Fruit fly (Drosophila melanogaster) whole organism, prepupa: ENCODE measurements around the gene CG12010.
A peak's percentile ranks its signal among the peaks of the same experiment; 100 is the strongest.

Experiments
- Blimp-1 ChIP-seq: fragments of 200-800 bp; sonication (Bioruptor generic); optimal IDR thresholded peaks from 3 replicates; lab custom pipeline; 2017; ENCODE audit warnings: missing biosample characterization, missing genetic modification characterization, mild to moderate bottlenecking, moderate library complexity, missing genetic modification reagents
- CG10669 ChIP-seq: fragments of 200-800 bp; sonication (Bioruptor generic); optimal IDR thresholded peaks from 3 replicates; lab custom pipeline; 2018; ENCODE audit warnings: missing biosample characterization, mild to moderate bottlenecking, missing genetic modification characterization, moderate library complexity
- CG11294 ChIP-seq: fragments of 200-800 bp; sonication (Bioruptor generic); IDR thresholded peaks from 2 replicates; pipeline ENCODE4 v1.3.6; 2022; ENCODE audit warnings: missing biosample characterization, missing genetic modification characterization
- CG11902 ChIP-seq: fragments of 200-800 bp; sonication (Bioruptor generic); optimal IDR thresholded peaks from 3 replicates; lab custom pipeline; 2016; ENCODE audit warnings: missing biosample characterization, missing genetic modification characterization
- CG1621 ChIP-seq: fragments of 200-800 bp; sonication (Bioruptor generic); optimal IDR thresholded peaks from 3 replicates; lab custom pipeline; 2018; ENCODE audit warnings: missing biosample characterization, mild to moderate bottlenecking, missing genetic modification characterization
- CG3032 ChIP-seq: fragments of 200-800 bp; optimal IDR thresholded peaks from 2 replicates; lab custom pipeline; 2019; ENCODE audit warnings: missing biosample characterization, mild to moderate bottlenecking, missing genetic modification characterization, moderate library complexity
- CG32006 ChIP-seq: fragments of 200-800 bp; sonication (Bioruptor generic); optimal IDR thresholded peaks from 3 replicates; lab custom pipeline; 2017; ENCODE audit warnings: missing biosample characterization, mild to moderate bottlenecking, missing genetic modification characterization
- CG34406 ChIP-seq: fragments of 200-800 bp; sonication (Bioruptor generic); optimal IDR thresholded peaks from 3 replicates; lab custom pipeline; 2016; ENCODE audit warnings: missing biosample characterization, missing genetic modification characterization
- CG3919 ChIP-seq: fragments of 200-800 bp; sonication (Bioruptor generic); optimal IDR thresholded peaks from 3 replicates; lab custom pipeline; 2016; ENCODE audit warnings: missing biosample characterization, missing genetic modification characterization
- CG4318 ChIP-seq: fragments of 200-800 bp; sonication (Bioruptor generic); optimal IDR thresholded peaks from 3 replicates; lab custom pipeline; 2017; ENCODE audit warnings: missing biosample characterization, mild to moderate bottlenecking, missing genetic modification characterization
- CG6163 ChIP-seq: fragments of 200-800 bp; sonication (Bioruptor generic); IDR thresholded peaks from 3 replicates; pipeline ENCODE4 v1.3.6; 2022; ENCODE audit warnings: missing biosample characterization, missing genetic modification characterization
- CG6276 ChIP-seq: fragments of 200-800 bp; sonication (Bioruptor generic); optimal IDR thresholded peaks from 2 replicates; lab custom pipeline; 2017; ENCODE audit warnings: missing biosample characterization, mild to moderate bottlenecking, missing genetic modification characterization
- CG6808 ChIP-seq: fragments of 200-800 bp; sonication (Bioruptor generic); optimal IDR thresholded peaks from 3 replicates; lab custom pipeline; 2017; ENCODE audit warnings: missing biosample characterization, missing genetic modification characterization, mild to moderate bottlenecking, moderate library complexity, missing genetic modification reagents
- CG6854 ChIP-seq: fragments of 200-800 bp; sonication (Bioruptor generic); optimal IDR thresholded peaks from 2 replicates; lab custom pipeline; 2017; ENCODE audit warnings: missing biosample characterization, mild to moderate bottlenecking, missing genetic modification characterization
- CG7368 ChIP-seq: fragments of 200-800 bp; sonication (Bioruptor generic); optimal IDR thresholded peaks from 3 replicates; lab custom pipeline; 2016; ENCODE audit warnings: missing biosample characterization, missing genetic modification characterization
- CG8119 ChIP-seq: fragments of 200-800 bp; sonication (Bioruptor generic); IDR thresholded peaks from 3 replicates; pipeline ENCODE4 v1.3.6; 2022; ENCODE audit warnings: missing biosample characterization, missing genetic modification characterization
- CG8319 ChIP-seq: fragments of 200-800 bp; sonication (Bioruptor generic); optimal IDR thresholded peaks from 3 replicates; lab custom pipeline; 2016; ENCODE audit warnings: missing biosample characterization, missing genetic modification characterization
- CG8632 ChIP-seq: fragments of 200-800 bp; sonication (Bioruptor generic); optimal IDR thresholded peaks from 3 replicates; lab custom pipeline; 2016; ENCODE audit warnings: missing biosample characterization, missing genetic modification characterization
- Eip75B ChIP-seq: fragments of 200-800 bp; sonication (Bioruptor generic); optimal IDR thresholded peaks from 3 replicates; lab custom pipeline; 2016; ENCODE audit warnings: missing biosample characterization, missing genetic modification characterization
- Eip78C ChIP-seq: fragments of 200-800 bp; sonication (Bioruptor generic); peaks from one replicate; lab custom pipeline; 2016; ENCODE audit warnings: missing biosample characterization, missing genetic modification characterization
- Eip93F ChIP-seq: fragments of 200-800 bp; sonication (Bioruptor generic); optimal IDR thresholded peaks from 2 replicates; lab custom pipeline; 2016; ENCODE audit warnings: missing biosample characterization, mild to moderate bottlenecking, missing genetic modification characterization
- Ets21C ChIP-seq: fragments of 200-800 bp; sonication (Bioruptor generic); optimal IDR thresholded peaks from 3 replicates; lab custom pipeline; 2016; ENCODE audit warnings: missing biosample characterization, missing genetic modification characterization
- Hr39 ChIP-seq: fragments of 200-800 bp; sonication (Bioruptor generic); optimal IDR thresholded peaks from 2 replicates; lab custom pipeline; 2016; ENCODE audit warnings: missing biosample characterization, missing genetic modification characterization
- Hr4 ChIP-seq: fragments of 200-800 bp; sonication (Bioruptor generic); optimal IDR thresholded peaks from 3 replicates; lab custom pipeline; 2016; ENCODE audit warnings: missing biosample characterization, missing genetic modification characterization
- OdsH ChIP-seq: fragments of 200-800 bp; sonication (Bioruptor generic); optimal IDR thresholded peaks from 3 replicates; lab custom pipeline; 2016; ENCODE audit warnings: missing biosample characterization, missing genetic modification characterization
- Smox ChIP-seq: fragments of 200-800 bp; sonication (Bioruptor generic); optimal IDR thresholded peaks from 3 replicates; lab custom pipeline; 2016; ENCODE audit warnings: missing biosample characterization, missing genetic modification characterization
- Sox102F ChIP-seq: fragments of 200-800 bp; sonication (Bioruptor generic); optimal IDR thresholded peaks from 2 replicates; lab custom pipeline; 2016; ENCODE audit warnings: missing biosample characterization, mild to moderate bottlenecking, missing genetic modification characterization
- Sox14 ChIP-seq: fragments of 200-800 bp; sonication (Bioruptor generic); optimal IDR thresholded peaks from 3 replicates; lab custom pipeline; 2016; ENCODE audit warnings: missing biosample characterization, missing genetic modification characterization
- Sox15 ChIP-seq: fragments of 200-800 bp; sonication (Bioruptor generic); optimal IDR thresholded peaks from 3 replicates; lab custom pipeline; 2016; ENCODE audit warnings: missing biosample characterization, missing genetic modification characterization
- achi ChIP-seq: fragments of 200-800 bp; sonication (Bioruptor generic); optimal IDR thresholded peaks from 3 replicates; lab custom pipeline; 2016; ENCODE audit warnings: missing biosample characterization, missing genetic modification characterization
- cyc ChIP-seq: fragments of 200-800 bp; sonication (Bioruptor generic); optimal IDR thresholded peaks from 3 replicates; lab custom pipeline; 2016; ENCODE audit warnings: missing biosample characterization, missing genetic modification characterization
- dac ChIP-seq: fragments of 200-800 bp; sonication (Bioruptor generic); optimal IDR thresholded peaks from 2 replicates; lab custom pipeline; 2017; ENCODE audit warnings: missing biosample characterization, mild to moderate bottlenecking, missing genetic modification characterization
- dsx ChIP-seq: fragments of 200-800 bp; optimal IDR thresholded peaks from 3 replicates; lab custom pipeline; 2019; ENCODE audit warnings: missing biosample characterization, mild to moderate bottlenecking, missing genetic modification characterization, moderate library complexity; ENCODE audit not compliant: poor library complexity, severe bottlenecking
- eg ChIP-seq: fragments of 200-800 bp; sonication (Bioruptor generic); IDR thresholded peaks from 3 replicates; pipeline ENCODE4 v1.3.6; 2022; ENCODE audit warnings: missing biosample characterization, missing genetic modification characterization
- esn ChIP-seq: fragments of 200-800 bp; sonication (Bioruptor generic); optimal IDR thresholded peaks from 2 replicates; lab custom pipeline; 2016; ENCODE audit warnings: missing biosample characterization, mild to moderate bottlenecking, missing genetic modification characterization, moderate library complexity
- fkh ChIP-seq: fragments of 200-800 bp; sonication (Bioruptor generic); optimal IDR thresholded peaks from 3 replicates; lab custom pipeline; 2017; ENCODE audit warnings: missing biosample characterization, mild to moderate bottlenecking, missing genetic modification characterization, moderate library complexity
- lz ChIP-seq: fragments of 200-800 bp; sonication (Bioruptor generic); optimal IDR thresholded peaks from 3 replicates; lab custom pipeline; 2016; ENCODE audit warnings: missing biosample characterization, missing genetic modification characterization
- net ChIP-seq: fragments of 200-800 bp; sonication (Bioruptor generic); optimal IDR thresholded peaks from 3 replicates; lab custom pipeline; 2016; ENCODE audit warnings: missing biosample characterization, missing genetic modification characterization
- pdm3 ChIP-seq: fragments of 200-800 bp; sonication (Bioruptor generic); optimal IDR thresholded peaks from 3 replicates; lab custom pipeline; 2016; ENCODE audit warnings: missing biosample characterization, missing genetic modification characterization
- spab ChIP-seq: fragments of 200-800 bp; sonication (Bioruptor generic); optimal IDR thresholded peaks from 2 replicates; lab custom pipeline; 2017; ENCODE audit warnings: missing biosample characterization, mild to moderate bottlenecking, missing genetic modification characterization, missing genetic modification reagents
- svp ChIP-seq: fragments of 200-800 bp; sonication (Bioruptor generic); peaks from one replicate; lab custom pipeline; 2016; ENCODE audit warnings: missing biosample characterization, missing genetic modification characterization
- topi ChIP-seq: fragments of 200-800 bp; sonication (Bioruptor generic); optimal IDR thresholded peaks from 3 replicates; lab custom pipeline; 2016; ENCODE audit warnings: missing biosample characterization, missing genetic modification characterization
- vri ChIP-seq: fragments of 200-800 bp; sonication (Bioruptor generic); optimal IDR thresholded peaks from 3 replicates; lab custom pipeline; 2016; ENCODE audit warnings: missing biosample characterization, mild to moderate bottlenecking, missing genetic modification characterization

The CG12010 gene

DNA sequence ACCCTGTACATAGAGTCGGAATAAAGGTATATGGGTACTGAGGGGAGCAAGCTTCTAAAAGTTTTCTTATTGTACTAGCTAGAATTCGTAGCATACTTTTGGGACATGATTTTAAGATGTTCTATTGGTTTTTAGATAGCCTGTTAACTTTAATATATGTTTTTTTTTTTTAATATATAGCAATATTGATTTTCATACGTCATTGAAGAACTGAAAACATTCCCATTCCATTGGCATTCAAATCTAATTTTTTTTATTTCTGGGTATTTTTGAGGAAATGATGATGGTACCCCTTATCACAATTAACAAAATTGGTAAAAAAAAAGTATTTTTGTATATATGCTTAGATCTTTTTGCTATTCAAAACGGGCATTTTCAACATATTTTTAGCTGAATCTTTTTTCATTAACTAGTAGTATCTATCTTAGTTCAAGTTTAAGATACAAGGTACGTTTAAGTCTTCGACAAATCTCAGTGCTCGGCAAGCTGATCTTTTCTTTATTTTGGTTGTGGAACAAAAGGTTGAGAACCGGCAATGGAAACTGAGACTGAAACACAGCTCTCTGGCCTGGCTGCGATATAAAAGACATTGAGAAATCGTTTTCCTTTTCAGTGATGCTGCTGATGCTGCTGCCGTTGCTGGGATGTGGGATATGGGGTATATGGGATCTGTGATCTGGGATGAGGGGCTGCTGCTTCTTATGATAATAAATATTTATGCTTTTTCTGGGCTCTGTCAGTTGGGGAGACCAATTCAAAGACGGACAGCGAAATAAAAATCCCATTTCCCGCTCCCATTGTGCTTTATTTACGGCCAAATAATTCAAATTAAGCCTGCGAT is 10.7 kb downstream of the CG12010 start (continued):
- peak; percentile 70 for TF ChIP-seq CG34406
- peak; percentile 38 for TF ChIP-seq Hr39 (GFP tag; lab: Kevin White, UChicago)
- TF ChIP-seq svp, result peak; percentile 80
- TF ChIP-seq OdsH (GFP tag; lab: Kevin White, UChicago), result peak; percentile 77
- TF ChIP-seq eg (GFP tag; lab: Robert Waterston, UW), result 0 out of 3 replicates have a peak, but pooled peaks have one; percentile 41
- peak; percentile 68 for TF ChIP-seq CG6276 (GFP tag; lab: Kevin White, UChicago)
- no peak for TF ChIP-seq dac (GFP tag; lab: Kevin White, UChicago)
- no peak for TF ChIP-seq CG6854
- TF ChIP-seq net (GFP tag; lab: Kevin White, UChicago), result peak; percentile 56
- peak; percentile 50 for TF ChIP-seq CG11902
- peak; percentile 33 for TF ChIP-seq Sox102F (GFP tag; lab: Kevin White, UChicago)
- peak; percentile 31 for TF ChIP-seq CG8319 (GFP tag; lab: Kevin White, UChicago)
- TF ChIP-seq spab (GFP tag; lab: Kevin White, UChicago), result peak; percentile 70
- TF ChIP-seq Eip93F (GFP tag; lab: Kevin White, UChicago), result no peak
- TF ChIP-seq lz (GFP tag; lab: Kevin White, UChicago), result peak; percentile 68
- peak; percentile 65 for TF ChIP-seq cyc (GFP tag; lab: Kevin White, UChicago)
- TF ChIP-seq fkh (GFP tag; lab: Kevin White, UChicago), result no peak
- peak; percentile 85 for TF ChIP-seq CG32006 (GFP tag; lab: Kevin White, UChicago)
- peak; percentile 73 for TF ChIP-seq Hr4
- TF ChIP-seq topi, result peak; percentile 75
- peak; percentile 68 for TF ChIP-seq CG6808 (GFP tag; lab: Kevin White, UChicago)
- no peak for TF ChIP-seq CG6163 (GFP tag; lab: Robert Waterston, UW)
- peak; percentile 62 for TF ChIP-seq Sox15 (GFP tag; lab: Kevin White, UChicago)
- peak; percentile 81 for TF ChIP-seq esn
- no peak for TF ChIP-seq vri (GFP tag; lab: Kevin White, UChicago)
- peak; percentile 68 for TF ChIP-seq achi (GFP tag; lab: Kevin White, UChicago)
- TF ChIP-seq pdm3 (GFP tag; lab: Kevin White, UChicago), result peak; percentile 63
- TF ChIP-seq Eip78C, result peak; percentile 93
- peak; percentile 40 for TF ChIP-seq CG10669
- TF ChIP-seq CG7368 (GFP tag; lab: Kevin White, UChicago), result peak; percentile 26
- TF ChIP-seq CG3032 (tag; lab: Kevin White, UChicago), result peak; percentile 59
- TF ChIP-seq Ets21C (GFP tag; lab: Kevin White, UChicago), result peak; percentile 39
- TF ChIP-seq CG4318 (GFP tag; lab: Kevin White, UChicago), result peak; percentile 66
- peak; percentile 62; the same call in 2 of the 3 replicates for TF ChIP-seq CG8119 (GFP tag; lab: Robert Waterston, UW)
- no peak for TF ChIP-seq CG1621
- peak; percentile 76 for TF ChIP-seq CG3919 (GFP tag; lab: Kevin White, UChicago)
- peak; percentile 61 for TF ChIP-seq Eip75B
- TF ChIP-seq CG11294 (GFP tag; lab: Robert Waterston, UW), result no peak
- peak; percentile 66 for TF ChIP-seq CG8632

DNA sequence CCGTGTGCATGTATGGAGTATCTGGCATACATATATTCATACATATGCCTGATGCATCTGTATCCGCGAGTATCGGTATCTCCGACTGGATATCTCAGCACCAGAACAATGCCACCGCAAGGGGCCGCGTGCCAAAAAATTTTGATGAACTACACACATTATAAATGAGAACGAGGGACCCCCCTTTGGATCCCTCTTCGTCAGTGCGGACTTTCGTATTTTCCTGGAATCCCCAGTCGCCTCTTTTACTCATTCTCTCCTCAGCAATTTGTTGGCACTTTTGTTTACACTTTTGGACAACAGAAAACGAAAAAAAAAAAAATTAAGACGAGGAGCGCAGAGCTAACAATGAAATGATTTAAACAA is 11.3 kb downstream of the CG12010 start:
- peak; percentile 20 for TF ChIP-seq Eip78C
- TF ChIP-seq Eip93F (GFP tag; lab: Kevin White, UChicago), result no peak
- TF ChIP-seq pdm3 (GFP tag; lab: Kevin White, UChicago), result no peak
- TF ChIP-seq Sox14 (GFP tag; lab: Kevin White, UChicago), result no peak
- TF ChIP-seq Blimp-1, result no peak
- TF ChIP-seq Sox102F (GFP tag; lab: Kevin White, UChicago), result peak; percentile 29
- no peak for TF ChIP-seq lz (GFP tag; lab: Kevin White, UChicago)
- no peak for TF ChIP-seq CG8119 (GFP tag; lab: Robert Waterston, UW)
- no peak for TF ChIP-seq eg (GFP tag; lab: Robert Waterston, UW)
- TF ChIP-seq dsx (GFP tag; lab: Kevin White, UChicago), result no peak
- no peak for TF ChIP-seq Smox (GFP tag; lab: Kevin White, UChicago)
